Fruit fly (Drosophila melanogaster) whole organism, embryonic: ENCODE results near the gene mRpS7.
A peak's percentile ranks its signal among the peaks of the same experiment; 100 is the strongest.

Experiments
- Asciz ChIP-seq: fragments of 200-800 bp; sonication (Bioruptor generic); optimal IDR thresholded peaks from 2 replicates; lab custom pipeline; 2017; ENCODE audit warnings: missing biosample characterization, mild to moderate bottlenecking, missing genetic modification characterization, missing genetic modification reagents
- CG10147 ChIP-seq: fragments of 200-800 bp; sonication (Bioruptor generic); optimal IDR thresholded peaks from 2 replicates; lab custom pipeline; 2019; ENCODE audit warnings: missing biosample characterization, mild to moderate bottlenecking, missing genetic modification characterization, moderate library complexity
- CG10959 ChIP-seq: fragments of 200-800 bp; sonication (Bioruptor generic); IDR thresholded peaks from 2 replicates; pipeline ENCODE4 v1.3.6; 2022; ENCODE audit warnings: missing biosample characterization, missing genetic modification characterization
- CG13624 ChIP-seq: fragments of 200-800 bp; sonication (Bioruptor generic); optimal IDR thresholded peaks from 2 replicates; lab custom pipeline; 2016; ENCODE audit warnings: missing biosample characterization, missing genetic modification characterization
- CG15073 ChIP-seq: fragments of 200-800 bp; sonication (Bioruptor generic); optimal IDR thresholded peaks from 2 replicates; lab custom pipeline; 2016; ENCODE audit warnings: missing biosample characterization, missing genetic modification characterization
- CG1529 ChIP-seq: fragments of 200-800 bp; sonication (Bioruptor generic); optimal IDR thresholded peaks from 3 replicates; lab custom pipeline; 2018; ENCODE audit warnings: missing biosample characterization, missing genetic modification characterization
- CG32772 ChIP-seq: fragments of 200-800 bp; sonication (Bioruptor generic); IDR thresholded peaks from 2 replicates; pipeline ENCODE4 v1.3.6; 2022; ENCODE audit warnings: missing biosample characterization, missing genetic modification characterization
- CG33213 ChIP-seq: fragments of 200-800 bp; sonication (Bioruptor generic); optimal IDR thresholded peaks from 3 replicates; lab custom pipeline; 2016; ENCODE audit warnings: missing biosample characterization, missing genetic modification characterization
- CG4360 ChIP-seq: fragments of 200-800 bp; sonication (Bioruptor generic); IDR thresholded peaks from 2 replicates; pipeline ENCODE4 v1.3.6; 2022; ENCODE audit warnings: missing biosample characterization, missing genetic modification characterization
- CG6683 ChIP-seq: fragments of 200-800 bp; sonication (Bioruptor generic); optimal IDR thresholded peaks from 2 replicates; lab custom pipeline; 2017; ENCODE audit warnings: missing biosample characterization, mild to moderate bottlenecking, missing genetic modification characterization, missing genetic modification reagents
- CG6854 ChIP-seq: fragments of 200-800 bp; sonication (Bioruptor generic); optimal IDR thresholded peaks from 3 replicates; lab custom pipeline; 2017; ENCODE audit warnings: missing biosample characterization, mild to moderate bottlenecking, missing genetic modification characterization
- CG7963 ChIP-seq: fragments of 200-800 bp; sonication (Bioruptor generic); IDR thresholded peaks from 3 replicates; pipeline ENCODE4 v1.3.6; 2022; ENCODE audit warnings: missing biosample characterization, missing genetic modification characterization; ENCODE audit not compliant: partially characterized antibody
- CG7987 ChIP-seq: fragments of 200-800 bp; sonication (Bioruptor generic); optimal IDR thresholded peaks from 2 replicates; lab custom pipeline; 2018; ENCODE audit warnings: missing biosample characterization, mild to moderate bottlenecking, missing genetic modification characterization, moderate library complexity
- CG8359 ChIP-seq: fragments of 200-800 bp; sonication (Bioruptor generic); optimal IDR thresholded peaks from 2 replicates; lab custom pipeline; 2017; ENCODE audit warnings: missing biosample characterization, mild to moderate bottlenecking, missing genetic modification characterization, borderline replicate concordance
- CG9727 ChIP-seq: fragments of 200-800 bp; sonication (Bioruptor generic); optimal IDR thresholded peaks from 3 replicates; lab custom pipeline; 2017; ENCODE audit warnings: missing biosample characterization, mild to moderate bottlenecking, missing genetic modification characterization
- CG9932 ChIP-seq: fragments of 200-800 bp; sonication (Bioruptor generic); IDR thresholded peaks from 2 replicates; pipeline ENCODE4 v1.3.6; 2022; ENCODE audit warnings: missing biosample characterization, missing genetic modification characterization
- D ChIP-seq, 2 experiments: fragments of 200-800 bp in 1 of 2; fragments of >200 bp in 1 of 2; sonication (Bioruptor generic) in 1 of 2; optimal IDR thresholded peaks; 2 replicates in 1 of 2; 3 replicates in 1 of 2; lab custom pipeline; 2017; ENCODE audit warnings: mild to moderate bottlenecking in 1 of 2, missing biosample characterization in 1 of 2, missing genetic modification characterization in 1 of 2, missing genetic modification reagents in 1 of 2
- Dip2 ChIP-seq: fragments of 200-800 bp; sonication (Bioruptor generic); IDR thresholded peaks from 2 replicates; pipeline ENCODE4 v1.3.6; 2022; ENCODE audit warnings: missing biosample characterization, missing genetic modification characterization
- Drgx ChIP-seq: fragments of 200-800 bp; sonication (Bioruptor generic); IDR thresholded peaks from 2 replicates; pipeline ENCODE4 v1.3.6; 2022; ENCODE audit warnings: missing biosample characterization, missing genetic modification characterization
- Eip74EF ChIP-seq, 2 experiments: fragments of 200-800 bp in 1 of 2; fragments of >200 bp in 1 of 2; sonication (Bioruptor generic) in 1 of 2; optimal IDR thresholded peaks; 2 replicates each; lab custom pipeline; 2017 to 2019; ENCODE audit warnings: missing biosample characterization in 2 of 2, missing genetic modification characterization in 2 of 2, mild to moderate bottlenecking in 1 of 2, moderate library complexity in 1 of 2
- HHEX ChIP-seq: fragments of 200-800 bp; sonication (Bioruptor generic); optimal IDR thresholded peaks from 3 replicates; lab custom pipeline; 2017; ENCODE audit warnings: missing biosample characterization, mild to moderate bottlenecking, missing genetic modification characterization, missing genetic modification reagents
- HmgD ChIP-seq: fragments of 200-800 bp; sonication (Bioruptor generic); optimal IDR thresholded peaks from 3 replicates; lab custom pipeline; 2016; ENCODE audit warnings: missing biosample characterization, missing genetic modification characterization
- Hmx ChIP-seq: fragments of 200-800 bp; sonication (Bioruptor generic); optimal IDR thresholded peaks from 2 replicates; lab custom pipeline; 2016; ENCODE audit warnings: missing biosample characterization, missing genetic modification characterization
- Jarid2 ChIP-seq: fragments of 200-800 bp; sonication (Bioruptor generic); optimal IDR thresholded peaks from 3 replicates; lab custom pipeline; 2017; ENCODE audit warnings: mild to moderate bottlenecking, missing biosample characterization, missing genetic modification reagents, missing genetic modification characterization
- Lhr ChIP-seq: fragments of 200-800 bp; sonication (Bioruptor generic); optimal IDR thresholded peaks from 3 replicates; lab custom pipeline; 2017; ENCODE audit warnings: mild to moderate bottlenecking, missing biosample characterization, missing genetic modification reagents, missing genetic modification characterization
- MESR4 ChIP-seq: fragments of 200-800 bp; sonication (Bioruptor generic); optimal IDR thresholded peaks from 2 replicates; lab custom pipeline; 2018; ENCODE audit warnings: missing biosample characterization, mild to moderate bottlenecking, missing genetic modification characterization, moderate library complexity
- Med ChIP-seq: fragments of 200-800 bp; sonication (Bioruptor generic); peaks from one replicate; lab custom pipeline; 2016; ENCODE audit warnings: missing biosample characterization, missing genetic modification characterization, mild to moderate bottlenecking, inconsistent platforms, moderate library complexity
- Mrtf ChIP-seq: fragments of 200-800 bp; sonication (Bioruptor generic); IDR thresholded peaks from 3 replicates; pipeline ENCODE4 v1.3.6; 2022; ENCODE audit warnings: missing biosample characterization, missing genetic modification characterization
- Six4 ChIP-seq: fragments of 200-800 bp; sonication (Bioruptor generic); optimal IDR thresholded peaks from 2 replicates; lab custom pipeline; 2016; ENCODE audit warnings: missing biosample characterization, missing genetic modification characterization
- Spps ChIP-seq: fragments of 200-800 bp; sonication (Bioruptor generic); optimal IDR thresholded peaks from 2 replicates; lab custom pipeline; 2018; ENCODE audit warnings: missing biosample characterization, mild to moderate bottlenecking, missing genetic modification characterization
- Vsx1 ChIP-seq: fragments of 200-800 bp; sonication (Bioruptor generic); optimal IDR thresholded peaks from 2 replicates; lab custom pipeline; 2017; ENCODE audit warnings: missing biosample characterization, mild to moderate bottlenecking, missing genetic modification characterization, missing genetic modification reagents
- amos ChIP-seq: fragments of 200-800 bp; sonication (Bioruptor generic); IDR thresholded peaks from 2 replicates; pipeline ENCODE4 v1.3.6; 2022; ENCODE audit warnings: missing biosample characterization, missing genetic modification characterization; ENCODE audit not compliant: partially characterized antibody
- chinmo ChIP-seq: fragments of 200-800 bp; sonication (Bioruptor generic); IDR thresholded peaks from 4 replicates; pipeline ENCODE4 v1.3.6; 2022; ENCODE audit warnings: missing biosample characterization, missing genetic modification characterization; ENCODE audit not compliant: partially characterized antibody
- dimm ChIP-seq: fragments of 200-800 bp; sonication (Bioruptor generic); IDR thresholded peaks from 2 replicates; pipeline ENCODE4 v1.3.6; 2022; ENCODE audit warnings: missing biosample characterization, missing genetic modification characterization
- exex ChIP-seq: fragments of 200-800 bp; sonication (Bioruptor generic); optimal IDR thresholded peaks from 4 replicates; lab custom pipeline; 2018; ENCODE audit warnings: missing biosample characterization, mild to moderate bottlenecking, missing genetic modification characterization, moderate library complexity
- fd102C ChIP-seq: fragments of 200-800 bp; sonication (Bioruptor generic); optimal IDR thresholded peaks from 2 replicates; lab custom pipeline; 2018; ENCODE audit warnings: missing biosample characterization, mild to moderate bottlenecking, missing genetic modification characterization, moderate library complexity
- gt ChIP-seq: fragments of 200-800 bp; sonication (Bioruptor generic); IDR thresholded peaks from 2 replicates; pipeline ENCODE4 v1.3.6; 2022; ENCODE audit warnings: missing biosample characterization, missing genetic modification characterization
- jing ChIP-seq: fragments of 200-800 bp; sonication (Bioruptor generic); optimal IDR thresholded peaks from 2 replicates; lab custom pipeline; 2018; ENCODE audit warnings: missing biosample characterization, mild to moderate bottlenecking, missing genetic modification characterization
- jumu ChIP-seq: fragments of 200-800 bp; sonication (Bioruptor generic); optimal IDR thresholded peaks from 3 replicates; lab custom pipeline; 2016; ENCODE audit warnings: missing biosample characterization, missing genetic modification characterization
- lmd ChIP-seq: fragments of 200-800 bp; sonication (Bioruptor generic); IDR thresholded peaks from 2 replicates; pipeline ENCODE4 v1.3.6; 2022; ENCODE audit warnings: missing biosample characterization, missing genetic modification characterization
- maf-S ChIP-seq: fragments of 200-800 bp; sonication (Bioruptor generic); optimal IDR thresholded peaks from 2 replicates; lab custom pipeline; 2016; ENCODE audit warnings: missing biosample characterization, missing genetic modification characterization
- pan ChIP-seq, 4 experiments: fragments of >200 bp in 3 of 4; fragments of 200-800 bp in 1 of 4; sonication (Bioruptor generic) in 1 of 4; optimal IDR thresholded peaks in 3 of 4; IDR thresholded peaks in 1 of 4; 2 replicates each; pipeline versions ENCODE4 v1.3.6 to Lab custom; 2017 to 2022; ENCODE audit warnings: missing biosample characterization in 2 of 4, missing genetic modification characterization in 2 of 4, mixed read lengths in 1 of 4
- pb ChIP-seq: fragments of 200-800 bp; sonication (Bioruptor generic); optimal IDR thresholded peaks from 3 replicates; lab custom pipeline; 2016; ENCODE audit warnings: missing biosample characterization, missing genetic modification characterization
- pita ChIP-seq: fragments of 200-800 bp; sonication (Bioruptor generic); optimal IDR thresholded peaks from 2 replicates; lab custom pipeline; 2017; ENCODE audit warnings: missing biosample characterization, mild to moderate bottlenecking, missing genetic modification characterization
- ranshi ChIP-seq: fragments of 200-800 bp; sonication (Bioruptor generic); IDR thresholded peaks from 2 replicates; pipeline ENCODE4 v1.3.6; 2022; ENCODE audit warnings: missing biosample characterization, missing genetic modification characterization
- repo ChIP-seq: fragments of 200-800 bp; sonication (Bioruptor generic); optimal IDR thresholded peaks from 2 replicates; lab custom pipeline; 2016; ENCODE audit warnings: missing biosample characterization, missing genetic modification characterization
- scrt ChIP-seq: fragments of 200-800 bp; sonication (Bioruptor generic); optimal IDR thresholded peaks from 2 replicates; lab custom pipeline; 2018; ENCODE audit warnings: missing biosample characterization, mild to moderate bottlenecking, missing genetic modification characterization, moderate library complexity
- sd ChIP-seq: fragments of 200-800 bp; sonication (Bioruptor generic); optimal IDR thresholded peaks from 3 replicates; lab custom pipeline; 2018; ENCODE audit warnings: missing biosample characterization, mild to moderate bottlenecking, missing genetic modification characterization, moderate library complexity
- slou ChIP-seq: fragments of 200-800 bp; sonication (Bioruptor generic); optimal IDR thresholded peaks from 3 replicates; lab custom pipeline; 2016; ENCODE audit warnings: missing biosample characterization, missing genetic modification characterization
- vvl ChIP-seq: fragments of 200-800 bp; sonication (Bioruptor generic); IDR thresholded peaks from 2 replicates; pipeline ENCODE4 v1.3.6; 2022; ENCODE audit warnings: missing biosample characterization, missing genetic modification characterization

Gene mRpS7

dm6 chr2L:10342471-10342870 lies 44.0 kb upstream of the mRpS7 start, which contains the start of gene Sps2 (continued):
- TF ChIP-seq slou (no peak), chinmo (GFP tag; lab: Robert Waterston, UW) (no peak), HmgD (no peak), MESR4 (GFP tag; lab: Kevin White, UChicago) (peak; percentile 10), CG6854 (GFP tag; lab: Kevin White, UChicago) (no peak), amos (GFP tag; lab: Robert Waterston, UW) (peak; percentile 80; the same call in 1 of the 2 replicates), exex (tag; lab: Kevin White, UChicago) (no peak), Mrtf (no peak), CG7987 (GFP tag; lab: Kevin White, UChicago) (no peak), dimm (GFP tag; lab: Robert Waterston, UW) (no peak), Hmx (GFP tag; lab: Kevin White, UChicago) (no peak), vvl (peak; percentile 35), CG10959 (no peak), CG4360 (GFP tag; lab: Robert Waterston, UW) (no peak), Eip74EF (GFP tag; optimal IDR thresholded peaks at IDR 0.05; lab: Kevin White, UChicago) (no peak), CG8359 (no peak), pb (no peak), lmd (GFP tag; lab: Robert Waterston, UW) (no peak), CG15073 (GFP tag; lab: Kevin White, UChicago) (no peak), ranshi (GFP tag; lab: Robert Waterston, UW) (no peak), CG9727 (peak; percentile 33), Drgx (no peak), maf-S (GFP tag; lab: Kevin White, UChicago) (no peak), Lhr (GFP tag; lab: Kevin White, UChicago) (no peak), sd (no peak), CG32772 (GFP tag; lab: Robert Waterston, UW) (no peak), jing (GFP tag; lab: Kevin White, UChicago) (no peak), fd102C (no peak), CG6683 (GFP tag; lab: Kevin White, UChicago) (no peak), jumu (GFP tag; lab: Kevin White, UChicago) (no peak), Vsx1 (no peak), pan (optimal IDR thresholded peaks at IDR 0.05; lab: Kevin White, UChicago) (no peak), pan (GFP tag; optimal IDR thresholded peaks at IDR 0.05 in 1 of 2, IDR thresholded peaks at IDR 0.05 in 1 of 2) (no peak), Jarid2 (GFP tag; lab: Kevin White, UChicago) (no peak), HHEX (GFP tag; lab: Kevin White, UChicago) (no peak), CG9932 (GFP tag; lab: Robert Waterston, UW) (no peak; the same call in 1 of the 2 replicates), Dip2 (GFP tag; lab: Robert Waterston, UW) (no peak), Med (GFP tag; lab: Kevin White, UChicago) (peak; percentile 81), gt (no peak), CG13624 (GFP tag; lab: Kevin White, UChicago) (peak; percentile 30), Six4 (no peak), Asciz (GFP tag; lab: Kevin White, UChicago) (no peak), CG7963 (GFP tag; lab: Robert Waterston, UW) (peak; percentile 52; the same call in 1 of the 3 replicates), pita (no peak), CG1529 (no peak), CG10147 (no peak), D (optimal IDR thresholded peaks at IDR 0.05; lab: Kevin White, UChicago) (no peak), D (GFP tag; optimal IDR thresholded peaks at IDR 0.05; lab: Kevin White, UChicago) (no peak), CG33213 (GFP tag; lab: Kevin White, UChicago) (no peak), repo (GFP tag; lab: Kevin White, UChicago) (no peak), scrt (GFP tag; lab: Kevin White, UChicago) (no peak), Spps (tag; lab: Kevin White, UChicago) (no peak)
